Fruit fly (Drosophila melanogaster): ENCODE results near the gene crb.

Gene crb

dm6 chr3R:24301520-24301919 is 6.6 kb downstream of the crb start (continued):
- TF ChIP-seq CG6276 (GFP tag; optimal IDR thresholded peaks at IDR 0.05) (peak; percentile 18), dac (GFP tag; optimal IDR thresholded peaks at IDR 0.05) (no peak), CG16779 (tag; optimal IDR thresholded peaks at IDR 0.05) (no peak), CG15336 (GFP tag; IDR thresholded peaks at IDR 0.05) (peak; percentile 64), Hr38 (GFP tag; optimal IDR thresholded peaks at IDR 0.05) (no peak), CG34406 (GFP tag; optimal IDR thresholded peaks at IDR 0.05) (no peak), CG11762 (GFP tag; optimal IDR thresholded peaks at IDR 0.05; ENCODE audit: insufficient read depth) (no peak), CG8319 (GFP tag; optimal IDR thresholded peaks at IDR 0.05) (no peak), Smox (GFP tag; optimal IDR thresholded peaks at IDR 0.05) (no peak), CG6808 (GFP tag; optimal IDR thresholded peaks at IDR 0.05) (no peak), CG7368 (GFP tag; optimal IDR thresholded peaks at IDR 0.05) (peak; percentile 23), svp (GFP tag) (no peak)

dm6 chr3R:24303060-24303459 is 8.2 kb downstream of the crb start:
- TF ChIP-seq Hr4 (GFP tag; optimal IDR thresholded peaks at IDR 0.05), result peak; percentile 40
- peak; percentile 10 for TF ChIP-seq acj6 (GFP tag; optimal IDR thresholded peaks at IDR 0.05)
- peak; percentile 47; the same call in 1 of the 3 replicates for TF ChIP-seq eg (GFP tag; IDR thresholded peaks at IDR 0.05)
- peak; percentile 37 for TF ChIP-seq CG32006 (GFP tag; optimal IDR thresholded peaks at IDR 0.05)
- TF ChIP-seq Eip78C (GFP tag), result no peak
- TF ChIP-seq CG16779 (tag; optimal IDR thresholded peaks at IDR 0.05), result no peak
- 0 out of 2 replicates have a peak, but pooled peaks have one; percentile 37 for TF ChIP-seq CG15336 (GFP tag; IDR thresholded peaks at IDR 0.05)

- TF ChIP-seq CG11902 (GFP tag; optimal IDR thresholded peaks at IDR 0.05) (peak; percentile 22), CG6808 (GFP tag; optimal IDR thresholded peaks at IDR 0.05) (no peak), Eip75B (GFP tag; optimal IDR thresholded peaks at IDR 0.05) (no peak), Ets96B (tag; optimal IDR thresholded peaks at IDR 0.05) (no peak), eg (GFP tag; IDR thresholded peaks at IDR 0.05) (peak; percentile 39; the same call in 2 of the 3 replicates), Eip78C (GFP tag) (no peak), OdsH (GFP tag; optimal IDR thresholded peaks at IDR 0.05) (no peak), CG32006 (GFP tag; optimal IDR thresholded peaks at IDR 0.05) (no peak), Eip93F (GFP tag; optimal IDR thresholded peaks at IDR 0.05) (no peak), CG15336 (GFP tag; IDR thresholded peaks at IDR 0.05) (peak; percentile 44; the same call in 1 of the 2 replicates), Gug (GFP tag; IDR thresholded peaks at IDR 0.05) (peak; percentile 25; the same call in 1 of the 2 replicates), salr (GFP tag; optimal IDR thresholded peaks at IDR 0.05) (peak in 1 of 2 experiments; percentile 57), topi (GFP tag; optimal IDR thresholded peaks at IDR 0.05) (no peak), cyc (GFP tag; optimal IDR thresholded peaks at IDR 0.05) (no peak), CG6276 (GFP tag; optimal IDR thresholded peaks at IDR 0.05) (no peak), CG6792 (GFP tag; optimal IDR thresholded peaks at IDR 0.05) (peak; percentile 40), CG7368 (GFP tag; optimal IDR thresholded peaks at IDR 0.05) (no peak), esn (GFP tag; optimal IDR thresholded peaks at IDR 0.05) (peak; percentile 59), pdm3 (GFP tag; optimal IDR thresholded peaks at IDR 0.05) (no peak), CG31627 (GFP tag; optimal IDR thresholded peaks at IDR 0.05) (peak; percentile 56), CG3032 (tag; optimal IDR thresholded peaks at IDR 0.05) (peak; percentile 49), ss (GFP tag; optimal IDR thresholded peaks at IDR 0.05) (no peak), Hr39 (GFP tag; optimal IDR thresholded peaks at IDR 0.05) (no peak), CG8119 (GFP tag; IDR thresholded peaks at IDR 0.05) (no peak), CG11762 (GFP tag; optimal IDR thresholded peaks at IDR 0.05; ENCODE audit: insufficient read depth) (peak; percentile 28), Sox15 (GFP tag; optimal IDR thresholded peaks at IDR 0.05) (peak; percentile 27), CG10631 (GFP tag; optimal IDR thresholded peaks at IDR 0.05) (no peak), CG16779 (tag; optimal IDR thresholded peaks at IDR 0.05) (no peak), Sox102F (GFP tag; optimal IDR thresholded peaks at IDR 0.05) (no peak), Ets21C (GFP tag; optimal IDR thresholded peaks at IDR 0.05) (peak; percentile 21), CG4318 (GFP tag; optimal IDR thresholded peaks at IDR 0.05) (no peak), fd59A (GFP tag; optimal IDR thresholded peaks at IDR 0.05) (no peak), net (GFP tag; optimal IDR thresholded peaks at IDR 0.05) (no peak), Sox14 (GFP tag; optimal IDR thresholded peaks at IDR 0.05) (no peak), fd85E (GFP tag; optimal IDR thresholded peaks at IDR 0.05) (no peak), CG34406 (GFP tag; optimal IDR thresholded peaks at IDR 0.05) (no peak), spab (GFP tag; optimal IDR thresholded peaks at IDR 0.05) (no peak), Hr4 (GFP tag; optimal IDR thresholded peaks at IDR 0.05) (no peak), CG10669 (GFP tag; optimal IDR thresholded peaks at IDR 0.05) (no peak)
Observed at dm6 chr3R:24318217-24319082, 23.6 kb downstream of the crb start, which contains the start of the genes Nab2 and BRWD3. Gene Nab2, minus strand, starts transcription at chr3R:24318419. Gene BRWD3, plus strand, starts transcription at chr3R:24319000.

Data from whole organism, prepupa.